Worm (Caenorhabditis elegans) whole organism, early embryonic: ENCODE measurements around the gene ZK896.5.

Experiments
- B0310.2 ChIP-seq: sonication (generic microtip); optimal IDR thresholded peaks from 2 replicates; lab custom pipeline; 2016; ENCODE audit warnings: mild to moderate bottlenecking, missing genetic modification characterization, missing compliant biosample characterization
- aly-1 ChIP-seq: sonication (generic microtip); optimal IDR thresholded peaks from 2 replicates; lab custom pipeline; 2016; ENCODE audit warnings: missing genetic modification characterization, missing compliant biosample characterization
- ama-1 ChIP-seq: fragments of 150-350 bp; optimal IDR thresholded peaks from 2 replicates; lab custom pipeline; 2014
- ceh-36 ChIP-seq: sonication (generic microtip); optimal IDR thresholded peaks from 2 replicates; lab custom pipeline; 2016; ENCODE audit warnings: missing genetic modification characterization, inconsistent platforms, missing compliant biosample characterization
- ets-7 ChIP-seq: sonication (generic microtip); optimal IDR thresholded peaks from 2 replicates; lab custom pipeline; 2016; ENCODE audit warnings: missing genotype, missing genetic modification characterization, missing compliant biosample characterization
- flt-1 ChIP-seq: fragments of 200-800 bp; sonication (Bioruptor generic); IDR thresholded peaks from 2 replicates; pipeline ENCODE4 v1.3.6; 2022; ENCODE audit warnings: missing genetic modification characterization, missing compliant biosample characterization
- hmg-4 ChIP-seq: fragments of 200-800 bp; sonication (Bioruptor generic); optimal IDR thresholded peaks from 2 replicates; lab custom pipeline; 2018; ENCODE audit warnings: mild to moderate bottlenecking, missing genetic modification characterization, missing compliant biosample characterization
- hnd-1 ChIP-seq: sonication (generic microtip); optimal IDR thresholded peaks from 2 replicates; lab custom pipeline; 2016; ENCODE audit warnings: missing genetic modification characterization, missing compliant biosample characterization
- pes-1 ChIP-seq: fragments of 200-800 bp; sonication (Bioruptor generic); IDR thresholded peaks from 2 replicates; pipeline ENCODE4 v1.3.6; 2022; ENCODE audit warnings: missing genetic modification reagents, missing genetic modification characterization, missing compliant biosample characterization
- scrt-1 ChIP-seq: fragments of 200-800 bp; sonication (Bioruptor generic); IDR thresholded peaks from 2 replicates; pipeline ENCODE4 v1.3.6; 2022; ENCODE audit warnings: missing genetic modification characterization, missing compliant biosample characterization
- sea-1 ChIP-seq: fragments of 200-800 bp; sonication (Bioruptor generic); conservative IDR thresholded peaks from 2 replicates; pipeline ENCODE4 v1.3.6; 2022; ENCODE audit warnings: missing genetic modification characterization, missing compliant biosample characterization
- tbx-11 ChIP-seq: fragments of 200-800 bp; sonication (Bioruptor generic); IDR thresholded peaks from 2 replicates; pipeline ENCODE4 v1.3.6; 2022; ENCODE audit warnings: missing genetic modification characterization, missing compliant biosample characterization
- tra-4 ChIP-seq: sonication (generic microtip); optimal IDR thresholded peaks from 2 replicates; lab custom pipeline; 2017; ENCODE audit warnings: missing genetic modification characterization, missing compliant biosample characterization

ce11 chrIV:12914532-12915019, 35.1 kb upstream of the ZK896.5 start, which contains the start of gene irg-6:
- TF ChIP-seq B0310.2 (tag; lab: Kevin White, UChicago) (no peak), ama-1 (lab: Kevin White, UChicago) (no peak), scrt-1 (GFP tag; lab: Robert Waterston, UW) (no peak), sea-1 (no peak), tra-4 (tag; lab: Kevin White, UChicago) (no peak), aly-1 (no peak), ets-7 (tag; lab: Kevin White, UChicago) (no peak), hmg-4 (no peak), ceh-36 (tag; lab: Kevin White, UChicago) (no peak), tbx-11 (GFP tag; lab: Robert Waterston, UW) (no peak), hnd-1 (no peak), pes-1 (GFP tag; lab: Robert Waterston, UW) (no peak), flt-1 (GFP tag; lab: Robert Waterston, UW) (no peak)
